Fruit fly (Drosophila melanogaster): ENCODE data around the gene CG9636.

CG9636 gene

DNA sequence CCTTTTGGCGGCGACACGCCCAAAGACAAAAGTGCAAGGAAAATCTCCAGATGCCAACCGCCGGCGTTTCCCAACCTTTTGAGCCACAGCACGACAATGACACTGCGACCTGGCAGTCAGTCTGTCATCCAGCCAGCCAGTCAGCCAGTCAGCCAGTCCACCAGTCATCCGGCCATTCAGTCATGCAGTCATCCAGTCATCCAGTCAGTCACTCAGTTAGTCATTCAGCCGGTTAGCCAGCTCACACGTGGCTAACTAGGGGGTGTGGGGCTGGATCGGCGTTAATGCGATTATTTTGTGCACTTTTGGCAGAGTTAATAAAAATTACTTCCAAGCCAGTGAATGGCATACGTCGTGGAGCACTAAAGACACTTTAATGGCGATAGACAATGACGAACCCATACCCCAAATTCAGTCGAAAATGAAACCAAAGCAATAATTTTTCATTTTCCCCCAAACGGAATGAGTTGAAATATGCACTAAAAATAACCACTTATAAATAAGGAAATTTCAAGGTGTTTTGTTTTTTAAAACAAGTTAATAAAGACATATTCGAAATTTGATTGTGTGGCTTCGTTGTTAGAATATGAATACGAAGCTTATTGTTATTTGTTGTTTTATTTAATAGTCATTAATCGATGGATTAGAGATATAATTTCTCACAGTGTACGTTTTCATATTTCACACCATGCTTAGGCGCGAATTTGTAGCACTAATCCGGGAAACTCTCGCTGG lies 18.7 kb downstream of the CG9636 start:
- TF ChIP-seq sens (GFP tag) (peak; percentile 73), dmrt99B (tag; optimal IDR thresholded peaks at IDR 0.05) (peak; percentile 41), Pdp1 (GFP tag; optimal IDR thresholded peaks at IDR 0.05) (no peak), phol (tag; optimal IDR thresholded peaks at IDR 0.05) (peak; percentile 30), chm (GFP tag; IDR thresholded peaks at IDR 0.05) (no peak), CG11504 (tag; optimal IDR thresholded peaks at IDR 0.05) (peak; percentile 41), CG2712 (tag; optimal IDR thresholded peaks at IDR 0.05) (peak; percentile 48), Med (GFP tag) (peak; percentile 29), bsh (GFP tag; optimal IDR thresholded peaks at IDR 0.05) (peak in 1 of 2 experiments; percentile 52), Dek (tag; optimal IDR thresholded peaks at IDR 0.05) (no peak), HLH3B (GFP tag; IDR thresholded peaks at IDR 0.05) (no peak), dmrt11E (tag; optimal IDR thresholded peaks at IDR 0.05) (peak; percentile 45), Sox102F (GFP tag; optimal IDR thresholded peaks at IDR 0.05) (peak; percentile 30), klu (GFP tag; IDR thresholded peaks at IDR 0.05) (0 out of 2 replicates have a peak, but pooled peaks have one; percentile 4), unpg (GFP tag; optimal IDR thresholded peaks at IDR 0.05) (peak; percentile 27), CG31441 (GFP tag; IDR thresholded peaks at IDR 0.05) (peak; percentile 39; the same call in 1 of the 2 replicates), Spps (tag; optimal IDR thresholded peaks at IDR 0.05) (peak; percentile 15), zen (tag; optimal IDR thresholded peaks at IDR 0.05) (peak; percentile 9), CG10267 (tag; optimal IDR thresholded peaks at IDR 0.05) (peak; percentile 15), CG8388 (GFP tag; optimal IDR thresholded peaks at IDR 0.05) (peak; percentile 6), CG7963 (GFP tag; IDR thresholded peaks at IDR 0.05; ENCODE audit: partially characterized antibody) (no peak), ATbp (GFP tag; optimal IDR thresholded peaks at IDR 0.05) (no peak), CG4360 (GFP tag; IDR thresholded peaks at IDR 0.05) (no peak), trem (tag; optimal IDR thresholded peaks at IDR 0.05) (peak; percentile 16), CG9727 (GFP tag; optimal IDR thresholded peaks at IDR 0.05) (peak; percentile 11), B-H2 (GFP tag; optimal IDR thresholded peaks at IDR 0.05) (no peak), ttk (GFP tag; IDR thresholded peaks at IDR 0.05) (0 out of 2 replicates have a peak, but pooled peaks have one; percentile 37), lola (GFP tag; optimal IDR thresholded peaks at IDR 0.05) (peak in 1 of 3 experiments; percentile 36), Asciz (GFP tag; optimal IDR thresholded peaks at IDR 0.05) (peak; percentile 15), cad (GFP tag; optimal IDR thresholded peaks at IDR 0.05) (no peak), CG8359 (GFP tag; optimal IDR thresholded peaks at IDR 0.05; ENCODE audit: borderline replicate concordance) (no peak), fd96Cb (tag; optimal IDR thresholded peaks at IDR 0.05) (peak; percentile 4), CG10979 (tag; optimal IDR thresholded peaks at IDR 0.05) (peak; percentile 51), nmo (GFP tag; optimal IDR thresholded peaks at IDR 0.05) (peak; percentile 12), CG12391 (tag; optimal IDR thresholded peaks at IDR 0.05) (peak; percentile 27), CG18262 (tag; optimal IDR thresholded peaks at IDR 0.05) (peak; percentile 53), CG2678 (tag; optimal IDR thresholded peaks at IDR 0.05) (peak; percentile 20), CG30403 (GFP tag; optimal IDR thresholded peaks at IDR 0.05) (peak; percentile 8), CG14710 (tag; optimal IDR thresholded peaks at IDR 0.05) (peak; percentile 28), gem (tag; optimal IDR thresholded peaks at IDR 0.05) (peak; percentile 57), CG31388 (GFP tag; optimal IDR thresholded peaks at IDR 0.05) (no peak), ase (GFP tag; IDR thresholded peaks at IDR 0.05) (no peak), br (optimal IDR thresholded peaks at IDR 0.05) (no peak), Blimp-1 (GFP tag; optimal IDR thresholded peaks at IDR 0.05) (peak; percentile 31), PHDP (tag; optimal IDR thresholded peaks at IDR 0.05) (peak; percentile 15), Xrp1 (GFP tag; IDR thresholded peaks at IDR 0.05) (peak; percentile 61), CG5245 (GFP tag; optimal IDR thresholded peaks at IDR 0.05) (no peak), CG8281 (tag; optimal IDR thresholded peaks at IDR 0.05) (peak; percentile 95)

Measured in whole organism, embryonic.